Fruit fly (Drosophila melanogaster): ENCODE measurements around the gene CycJ.
A peak's percentile ranks its signal among the peaks of the same experiment; 100 is the strongest.

Gene CycJ

DNA sequence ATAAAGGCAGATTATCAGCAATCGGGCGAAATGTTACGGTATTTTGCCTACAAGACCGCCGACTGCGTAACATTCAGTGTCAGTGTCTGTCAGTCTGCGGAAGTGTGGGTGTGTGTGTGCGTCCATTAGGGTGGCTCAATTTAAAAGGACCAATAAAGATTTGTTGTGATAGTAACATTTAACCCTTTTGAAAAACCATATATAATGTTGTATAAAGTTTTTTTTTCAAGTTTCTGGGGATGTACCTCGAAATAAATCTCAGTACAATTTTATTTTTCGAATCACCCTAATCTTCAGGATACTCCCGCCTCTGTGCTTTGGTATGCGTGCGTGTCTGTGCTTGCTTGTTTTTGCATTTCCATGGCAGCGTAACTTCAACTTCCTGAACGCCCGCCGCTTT, 6.6 kb downstream of the CycJ start (continued):
- TF ChIP-seq sr (GFP tag; IDR thresholded peaks at IDR 0.05) (no peak), Tbp (GFP tag; optimal IDR thresholded peaks at IDR 0.05) (no peak), B-H1 (GFP tag; IDR thresholded peaks at IDR 0.05) (peak; percentile 67), Vsx1 (GFP tag; optimal IDR thresholded peaks at IDR 0.05) (no peak), onecut (GFP tag; IDR thresholded peaks at IDR 0.05) (peak; percentile 59), gsb-n (tag; optimal IDR thresholded peaks at IDR 0.05) (peak; percentile 12), CG14860 (GFP tag; IDR thresholded peaks at IDR 0.05; ENCODE audit: partially characterized antibody) (no peak), MTF-1 (GFP tag; optimal IDR thresholded peaks at IDR 0.05; ENCODE audit: borderline replicate concordance) (peak; percentile 56), az2 (GFP tag; optimal IDR thresholded peaks at IDR 0.05) (peak; percentile 38), CG12659 (GFP tag; optimal IDR thresholded peaks at IDR 0.05) (peak; percentile 65), CG4730 (GFP tag; IDR thresholded peaks at IDR 0.05) (peak; percentile 34; the same call in 1 of the 2 replicates), eve (GFP tag; optimal IDR thresholded peaks at IDR 0.05) (no peak), dpn (GFP tag; optimal IDR thresholded peaks at IDR 0.05) (peak; percentile 61 to 64), GATAe (GFP tag; conservative IDR thresholded peaks at IDR 0.05) (no peak), CG9215 (GFP tag; IDR thresholded peaks at IDR 0.05) (peak; percentile 25; the same call in 1 of the 2 replicates), CG10366 (GFP tag; IDR thresholded peaks at IDR 0.05) (peak; percentile 63), H15 (GFP tag; IDR thresholded peaks at IDR 0.05) (peak; percentile 59; the same call in 1 of the 3 replicates), CG1024 (GFP tag; IDR thresholded peaks at IDR 0.05) (0 out of 2 replicates have a peak, but pooled peaks have one; percentile 45), ham (GFP tag; IDR thresholded peaks at IDR 0.05) (no peak; the same call in 1 of the 2 replicates), her (GFP tag; optimal IDR thresholded peaks at IDR 0.05) (peak; percentile 72), crc (GFP tag; optimal IDR thresholded peaks at IDR 0.05) (peak; percentile 26), nerfin-1 (tag; optimal IDR thresholded peaks at IDR 0.05) (peak; percentile 72), ind (GFP tag; optimal IDR thresholded peaks at IDR 0.05) (peak; percentile 56), stc (GFP tag; IDR thresholded peaks at IDR 0.05) (peak; percentile 73), CG13624 (GFP tag; optimal IDR thresholded peaks at IDR 0.05) (peak; percentile 57), CG10431 (GFP tag; optimal IDR thresholded peaks at IDR 0.05) (peak; percentile 12), bigmax (GFP tag; optimal IDR thresholded peaks at IDR 0.05) (no peak), CG14050 (GFP tag; IDR thresholded peaks at IDR 0.05) (peak; percentile 57; the same call in 2 of the 3 replicates), CG15696 (tag; optimal IDR thresholded peaks at IDR 0.05) (peak; percentile 24), CG15601 (tag; optimal IDR thresholded peaks at IDR 0.05) (peak; percentile 28), ssp (GFP tag; IDR thresholded peaks at IDR 0.05) (no peak; the same call in 1 of the 2 replicates), CG4404 (GFP tag; IDR thresholded peaks at IDR 0.05) (0 out of 2 replicates have a peak, but pooled peaks have one; percentile 14), H2.0 (GFP tag; IDR thresholded peaks at IDR 0.05) (peak; percentile 59), CG4328 (GFP tag; optimal IDR thresholded peaks at IDR 0.05) (peak; percentile 63), sisA (GFP tag; IDR thresholded peaks at IDR 0.05) (peak; percentile 39; the same call in 1 of the 2 replicates), Eip74EF (GFP tag; optimal IDR thresholded peaks at IDR 0.05) (peak in 1 of 2 experiments; percentile 29), CG6272 (GFP tag; IDR thresholded peaks at IDR 0.05) (no peak), kay (GFP tag; optimal IDR thresholded peaks at IDR 0.05) (no peak), Jarid2 (GFP tag; optimal IDR thresholded peaks at IDR 0.05) (peak; percentile 19), CG14710 (tag; optimal IDR thresholded peaks at IDR 0.05) (peak; percentile 14), Hr3 (GFP tag; optimal IDR thresholded peaks at IDR 0.05) (peak; percentile 2), HLH54F (GFP tag; optimal IDR thresholded peaks at IDR 0.05) (peak; percentile 43), CG6791 (GFP tag; IDR thresholded peaks at IDR 0.05; ENCODE audit: partially characterized antibody) (no peak), CG31224 (GFP tag; IDR thresholded peaks at IDR 0.05) (peak; percentile 62), Sox100B (GFP tag; optimal IDR thresholded peaks at IDR 0.05) (peak; percentile 56), cas (GFP tag; IDR thresholded peaks at IDR 0.05) (0 out of 2 replicates have a peak, but pooled peaks have one; percentile 44), CG7963 (GFP tag; IDR thresholded peaks at IDR 0.05; ENCODE audit: partially characterized antibody) (no peak), Hey (tag; optimal IDR thresholded peaks at IDR 0.05) (peak; percentile 48), Stat92E (GFP tag; optimal IDR thresholded peaks at IDR 0.05) (no peak), CG3281 (GFP tag; optimal IDR thresholded peaks at IDR 0.05) (peak; percentile 88)
